Fruit fly (Drosophila melanogaster) whole organism, embryonic: ENCODE measurements around the gene ssp3.

Experiments used
- BEAF-32 ChIP-seq: fragments of 200-800 bp; sonication (Bioruptor generic); optimal IDR thresholded peaks from 3 replicates; lab custom pipeline; 2017; ENCODE audit warnings: missing biosample characterization, missing genetic modification characterization, mild to moderate bottlenecking, moderate library complexity, missing genetic modification reagents
- CG10431 ChIP-seq: fragments of 200-800 bp; sonication (Bioruptor generic); optimal IDR thresholded peaks from 3 replicates; lab custom pipeline; 2018; ENCODE audit warnings: missing biosample characterization, mild to moderate bottlenecking, missing genetic modification characterization
- CG11695 ChIP-seq: fragments of 200-800 bp; sonication (Bioruptor generic); IDR thresholded peaks from 3 replicates; pipeline ENCODE4 v1.3.6; 2022; ENCODE audit warnings: missing biosample characterization, missing genetic modification characterization
- CG12155 ChIP-seq: fragments of 200-800 bp; sonication (Bioruptor generic); optimal IDR thresholded peaks from 3 replicates; lab custom pipeline; 2016; ENCODE audit warnings: missing biosample characterization, missing genetic modification characterization
- CG1233 ChIP-seq: fragments of 200-800 bp; sonication (Bioruptor generic); optimal IDR thresholded peaks from 4 replicates; lab custom pipeline; 2018; ENCODE audit warnings: missing biosample characterization, mild to moderate bottlenecking, missing genetic modification characterization
- CG12391 ChIP-seq: fragments of 200-800 bp; sonication (Bioruptor generic); optimal IDR thresholded peaks from 3 replicates; lab custom pipeline; 2018; ENCODE audit warnings: missing biosample characterization, mild to moderate bottlenecking, missing genetic modification characterization, moderate library complexity
- CG13296 ChIP-seq: fragments of 200-800 bp; sonication (Bioruptor generic); optimal IDR thresholded peaks from 3 replicates; lab custom pipeline; 2018; ENCODE audit warnings: missing biosample characterization, mild to moderate bottlenecking, missing genetic modification characterization
- CG13624 ChIP-seq: fragments of 200-800 bp; sonication (Bioruptor generic); optimal IDR thresholded peaks from 2 replicates; lab custom pipeline; 2016; ENCODE audit warnings: missing biosample characterization, missing genetic modification characterization
- CG15479 ChIP-seq: fragments of 200-800 bp; sonication (Bioruptor generic); optimal IDR thresholded peaks from 3 replicates; lab custom pipeline; 2019; ENCODE audit warnings: missing biosample characterization, mild to moderate bottlenecking, missing genetic modification characterization, moderate library complexity
- CG1602 ChIP-seq: fragments of 200-800 bp; sonication (Bioruptor generic); optimal IDR thresholded peaks from 3 replicates; lab custom pipeline; 2016; ENCODE audit warnings: missing biosample characterization, missing genetic modification characterization
- CG1647 ChIP-seq: fragments of 200-800 bp; sonication (Bioruptor generic); optimal IDR thresholded peaks from 3 replicates; lab custom pipeline; 2016; ENCODE audit warnings: missing biosample characterization, missing genetic modification characterization
- CG17328 ChIP-seq: fragments of 200-800 bp; sonication (Bioruptor generic); IDR thresholded peaks from 2 replicates; pipeline ENCODE4 v1.3.6; 2022; ENCODE audit warnings: missing biosample characterization, missing genetic modification characterization
- CG17829 ChIP-seq: fragments of 200-800 bp; optimal IDR thresholded peaks from 2 replicates; lab custom pipeline; 2019; ENCODE audit warnings: missing biosample characterization, mild to moderate bottlenecking, missing genetic modification characterization, moderate library complexity
- CG2129 ChIP-seq: fragments of 200-800 bp; sonication (Bioruptor generic); IDR thresholded peaks from 2 replicates; pipeline ENCODE4 v1.3.6; 2022; ENCODE audit warnings: missing biosample characterization, missing genetic modification characterization; ENCODE audit not compliant: partially characterized antibody
- CG31441 ChIP-seq: fragments of 200-800 bp; sonication (Bioruptor generic); IDR thresholded peaks from 2 replicates; pipeline ENCODE4 v1.3.6; 2022; ENCODE audit warnings: missing biosample characterization, missing genetic modification characterization
- CG3726 ChIP-seq: fragments of 200-800 bp; sonication (Bioruptor generic); IDR thresholded peaks from 3 replicates; pipeline ENCODE4, ENCODE4 v1.3.6; 2022; ENCODE audit warnings: missing biosample characterization, missing genetic modification characterization
- CG4328 ChIP-seq: fragments of 200-800 bp; sonication (Bioruptor generic); optimal IDR thresholded peaks from 3 replicates; lab custom pipeline; 2017; ENCODE audit warnings: missing biosample characterization, missing genetic modification reagents, missing genetic modification characterization
- CG5245 ChIP-seq: fragments of 200-800 bp; sonication (Bioruptor generic); optimal IDR thresholded peaks from 3 replicates; lab custom pipeline; 2016; ENCODE audit warnings: missing biosample characterization, missing genetic modification characterization
- CG6791 ChIP-seq: fragments of 200-800 bp; sonication (Bioruptor generic); IDR thresholded peaks from 3 replicates; pipeline ENCODE4 v1.3.6; 2022; ENCODE audit warnings: missing biosample characterization, missing genetic modification characterization; ENCODE audit not compliant: partially characterized antibody
- CG7271 ChIP-seq: fragments of 200-800 bp; sonication (Bioruptor generic); optimal IDR thresholded peaks from 2 replicates; lab custom pipeline; 2018; ENCODE audit warnings: missing biosample characterization, mild to moderate bottlenecking, missing genetic modification characterization, moderate library complexity
- CG7372 ChIP-seq: fragments of 200-800 bp; sonication (Bioruptor generic); IDR thresholded peaks from 2 replicates; pipeline ENCODE4 v1.3.6; 2022; ENCODE audit warnings: missing biosample characterization, missing genetic modification characterization
- CG7556 ChIP-seq: fragments of 200-800 bp; sonication (Bioruptor generic); optimal IDR thresholded peaks from 2 replicates; lab custom pipeline; 2017; ENCODE audit warnings: missing biosample characterization, mild to moderate bottlenecking, missing genetic modification characterization
- CG8089 ChIP-seq: fragments of 200-800 bp; sonication (Bioruptor generic); optimal IDR thresholded peaks from 3 replicates; lab custom pipeline; 2016; ENCODE audit warnings: missing biosample characterization, missing genetic modification characterization
- CG9437 ChIP-seq: fragments of 200-800 bp; sonication (Bioruptor generic); optimal IDR thresholded peaks from 2 replicates; lab custom pipeline; 2018; ENCODE audit warnings: missing biosample characterization, mild to moderate bottlenecking, missing genetic modification characterization
- Dp ChIP-seq: fragments of 200-800 bp; sonication (Bioruptor generic); optimal IDR thresholded peaks from 2 replicates; lab custom pipeline; 2018; ENCODE audit warnings: missing biosample characterization, mild to moderate bottlenecking, missing genetic modification characterization, moderate library complexity
- Drgx ChIP-seq: fragments of 200-800 bp; sonication (Bioruptor generic); IDR thresholded peaks from 2 replicates; pipeline ENCODE4 v1.3.6; 2022; ENCODE audit warnings: missing biosample characterization, missing genetic modification characterization
- Fer2 ChIP-seq: fragments of 200-800 bp; sonication (Bioruptor generic); optimal IDR thresholded peaks from 2 replicates; lab custom pipeline; 2018; ENCODE audit warnings: missing biosample characterization, mild to moderate bottlenecking, missing genetic modification characterization, moderate library complexity
- Neu2 ChIP-seq: fragments of 200-800 bp; sonication (Bioruptor generic); optimal IDR thresholded peaks from 3 replicates; lab custom pipeline; 2016; ENCODE audit warnings: missing biosample characterization, missing genetic modification characterization, borderline replicate concordance
- Nf-YC ChIP-seq: fragments of 200-800 bp; optimal IDR thresholded peaks from 3 replicates; lab custom pipeline; 2019; ENCODE audit warnings: missing biosample characterization, mild to moderate bottlenecking, missing genetic modification characterization, moderate library complexity
- Sox100B ChIP-seq: fragments of 200-800 bp; sonication (Bioruptor generic); optimal IDR thresholded peaks from 3 replicates; lab custom pipeline; 2018; ENCODE audit warnings: missing biosample characterization, mild to moderate bottlenecking, missing genetic modification characterization
- ac ChIP-seq: fragments of 200-800 bp; sonication (Bioruptor generic); optimal IDR thresholded peaks from 3 replicates; lab custom pipeline; 2017; ENCODE audit warnings: missing biosample characterization, mild to moderate bottlenecking, missing genetic modification characterization
- cg ChIP-seq: fragments of 200-800 bp; sonication (Bioruptor generic); optimal IDR thresholded peaks from 3 replicates; lab custom pipeline; 2019; ENCODE audit warnings: missing biosample characterization, mild to moderate bottlenecking, missing genetic modification characterization, moderate library complexity
- crc ChIP-seq: fragments of 200-800 bp; sonication (Bioruptor generic); optimal IDR thresholded peaks from 2 replicates; lab custom pipeline; 2016; ENCODE audit warnings: missing biosample characterization, missing genetic modification characterization
- cwo ChIP-seq: fragments of 200-800 bp; sonication (Bioruptor generic); optimal IDR thresholded peaks from 3 replicates; lab custom pipeline; 2017; ENCODE audit warnings: missing biosample characterization, missing genetic modification characterization, mild to moderate bottlenecking, moderate library complexity, missing genetic modification reagents
- dan ChIP-seq: fragments of 200-800 bp; sonication (Bioruptor generic); IDR thresholded peaks from 2 replicates; pipeline ENCODE4 v1.3.6; 2022; ENCODE audit warnings: missing biosample characterization, missing genetic modification characterization
- en ChIP-seq: fragments of 200-800 bp; sonication (Bioruptor generic); optimal IDR thresholded peaks from 2 replicates; lab custom pipeline; 2016; ENCODE audit warnings: missing biosample characterization, missing genetic modification characterization
- fu2 ChIP-seq: fragments of 200-800 bp; sonication (Bioruptor generic); optimal IDR thresholded peaks from 2 replicates; lab custom pipeline; 2016; ENCODE audit warnings: missing biosample characterization, missing genetic modification characterization
- gcm ChIP-seq: fragments of 200-800 bp; sonication (Bioruptor generic); optimal IDR thresholded peaks from 2 replicates; lab custom pipeline; 2019; ENCODE audit warnings: missing biosample characterization, mild to moderate bottlenecking, missing genetic modification characterization, moderate library complexity
- gem ChIP-seq: fragments of 200-800 bp; sonication (Bioruptor generic); optimal IDR thresholded peaks from 2 replicates; lab custom pipeline; 2019; ENCODE audit warnings: missing biosample characterization, mild to moderate bottlenecking, missing genetic modification characterization, moderate library complexity
- lbe ChIP-seq: fragments of 200-800 bp; sonication (Bioruptor generic); optimal IDR thresholded peaks from 2 replicates; lab custom pipeline; 2016; ENCODE audit warnings: missing biosample characterization, mild to moderate bottlenecking, missing genetic modification characterization
- nerfin-1 ChIP-seq: fragments of 200-800 bp; sonication (Bioruptor generic); optimal IDR thresholded peaks from 3 replicates; lab custom pipeline; 2019; ENCODE audit warnings: missing biosample characterization, mild to moderate bottlenecking, missing genetic modification characterization, moderate library complexity
- onecut ChIP-seq: fragments of 200-800 bp; sonication (Bioruptor generic); IDR thresholded peaks from 2 replicates; pipeline ENCODE4 v1.3.6; 2022; ENCODE audit warnings: missing biosample characterization, missing genetic modification characterization
- sima ChIP-seq: fragments of 200-800 bp; sonication (Bioruptor generic); optimal IDR thresholded peaks from 2 replicates; lab custom pipeline; 2016; ENCODE audit warnings: missing biosample characterization, missing genetic modification characterization
- sna ChIP-seq: fragments of 200-800 bp; sonication (Bioruptor generic); IDR thresholded peaks from 2 replicates; pipeline ENCODE4 v1.3.6; 2022; ENCODE audit warnings: missing biosample characterization, missing genetic modification characterization; ENCODE audit not compliant: partially characterized antibody
- tap ChIP-seq: fragments of 200-800 bp; optimal IDR thresholded peaks from 3 replicates; lab custom pipeline; 2019; ENCODE audit warnings: missing biosample characterization, mild to moderate bottlenecking, missing genetic modification characterization, moderate library complexity
- tin ChIP-seq: fragments of 200-800 bp; sonication (Bioruptor generic); optimal IDR thresholded peaks from 3 replicates; lab custom pipeline; 2016; ENCODE audit warnings: missing biosample characterization, missing genetic modification characterization
- vfl ChIP-seq: fragments of 200-800 bp; sonication (Bioruptor generic); optimal IDR thresholded peaks from 2 replicates; lab custom pipeline; 2016; ENCODE audit warnings: missing biosample characterization, missing genetic modification characterization
- yki ChIP-seq: fragments of >200 bp; optimal IDR thresholded peaks from 3 replicates; lab custom pipeline; 2018
- z ChIP-seq: fragments of 200-800 bp; sonication (Bioruptor generic); IDR thresholded peaks from 3 replicates; pipeline ENCODE4 v1.3.6; 2022; ENCODE audit warnings: missing biosample characterization, missing genetic modification characterization
- zen ChIP-seq: fragments of 200-800 bp; sonication (Bioruptor generic); optimal IDR thresholded peaks from 3 replicates; lab custom pipeline; 2018; ENCODE audit warnings: missing biosample characterization, mild to moderate bottlenecking, missing genetic modification characterization, moderate library complexity

The ssp3 gene

dm6 chr2L:18953512-18954254, 9.9 kb upstream of the ssp3 start (continued):
- peak; percentile 10 for TF ChIP-seq CG1602 (GFP tag; lab: Kevin White, UChicago)
- no peak for TF ChIP-seq CG11695 (GFP tag; lab: Robert Waterston, UW)
- TF ChIP-seq Dp, result no peak
- TF ChIP-seq vfl, result no peak
- TF ChIP-seq CG2129 (GFP tag; lab: Robert Waterston, UW), result no peak
- TF ChIP-seq CG9437, result peak; percentile 48
- no peak for TF ChIP-seq CG3726 (GFP tag; lab: Robert Waterston, UW)
- no peak for TF ChIP-seq CG6791 (GFP tag; lab: Robert Waterston, UW)
- peak; percentile 71 for TF ChIP-seq gem (tag; lab: Kevin White, UChicago)
- TF ChIP-seq CG12391, result peak; percentile 33
- TF ChIP-seq Fer2 (tag; lab: Kevin White, UChicago), result no peak
- TF ChIP-seq CG15479 (GFP tag; lab: Kevin White, UChicago), result no peak
- TF ChIP-seq dan, result no peak
- TF ChIP-seq CG10431 (GFP tag; lab: Kevin White, UChicago), result no peak
- TF ChIP-seq CG5245 (GFP tag; lab: Kevin White, UChicago), result no peak
- no peak for TF ChIP-seq CG1233 (GFP tag; lab: Kevin White, UChicago)
- no peak for TF ChIP-seq fu2 (GFP tag; lab: Kevin White, UChicago)
- peak; percentile 51 for TF ChIP-seq CG7556 (GFP tag; lab: Kevin White, UChicago)
- no peak for TF ChIP-seq gcm (GFP tag; lab: Kevin White, UChicago)
- no peak for TF ChIP-seq z (GFP tag; lab: Robert Waterston, UW)
- no peak for TF ChIP-seq CG1647
- TF ChIP-seq CG7271 (tag; lab: Kevin White, UChicago), result no peak
- TF ChIP-seq cg (GFP tag; lab: Kevin White, UChicago), result no peak
- peak; percentile 14 for TF ChIP-seq CG12155 (GFP tag; lab: Kevin White, UChicago)
- no peak for TF ChIP-seq CG7372 (GFP tag; lab: Robert Waterston, UW)
- TF ChIP-seq BEAF-32 (GFP tag; lab: Kevin White, UChicago), result no peak
- no peak for TF ChIP-seq CG8089 (GFP tag; lab: Kevin White, UChicago)
- TF ChIP-seq Nf-YC (tag; lab: Kevin White, UChicago), result no peak
- TF ChIP-seq onecut, result no peak
- TF ChIP-seq sima (GFP tag; lab: Kevin White, UChicago), result no peak
- no peak for TF ChIP-seq CG13624 (GFP tag; lab: Kevin White, UChicago)
- no peak for TF ChIP-seq Neu2
- TF ChIP-seq tap (tag; lab: Kevin White, UChicago), result no peak
- TF ChIP-seq CG4328 (GFP tag; lab: Kevin White, UChicago), result no peak
- peak; percentile 17 for TF ChIP-seq cwo (GFP tag; lab: Kevin White, UChicago)
- no peak for TF ChIP-seq ac (GFP tag; lab: Kevin White, UChicago)
- TF ChIP-seq CG17829 (tag; lab: Kevin White, UChicago), result peak; percentile 29
- no peak for TF ChIP-seq lbe (GFP tag; lab: Kevin White, UChicago)
- no peak for TF ChIP-seq zen
- TF ChIP-seq sna (GFP tag; lab: Robert Waterston, UW), result no peak
- no peak for TF ChIP-seq tin (GFP tag; lab: Kevin White, UChicago)
- TF ChIP-seq CG13296 (GFP tag; lab: Kevin White, UChicago), result no peak
- TF ChIP-seq Sox100B (GFP tag; lab: Kevin White, UChicago), result peak; percentile 37
- TF ChIP-seq nerfin-1 (tag; lab: Kevin White, UChicago), result no peak
- no peak for TF ChIP-seq CG17328 (GFP tag; lab: Robert Waterston, UW)
- TF ChIP-seq yki (lab: Kevin White, UChicago), result no peak
- TF ChIP-seq Drgx (GFP tag; lab: Robert Waterston, UW), result no peak
- TF ChIP-seq crc, result no peak
- TF ChIP-seq CG31441 (GFP tag; lab: Robert Waterston, UW), result no peak
- TF ChIP-seq en (GFP tag; lab: Kevin White, UChicago), result no peak
